Fruit fly (Drosophila melanogaster) whole organism, embryonic: ENCODE results near the gene Bruce.

Experiments used
- Abd-B ChIP-seq: fragments of 200-800 bp; sonication (Bioruptor generic); optimal IDR thresholded peaks from 2 replicates; lab custom pipeline; 2018; ENCODE audit warnings: missing biosample characterization, mild to moderate bottlenecking, missing genetic modification characterization, moderate library complexity
- Antp ChIP-seq: fragments of 200-800 bp; sonication (Bioruptor generic); optimal IDR thresholded peaks from 3 replicates; lab custom pipeline; 2016; ENCODE audit warnings: missing biosample characterization, missing genetic modification characterization
- CG10267 ChIP-seq: fragments of 200-800 bp; sonication (Bioruptor generic); optimal IDR thresholded peaks from 2 replicates; lab custom pipeline; 2018; ENCODE audit warnings: missing biosample characterization, mild to moderate bottlenecking, missing genetic modification characterization, moderate library complexity
- CG12219 ChIP-seq: fragments of 200-800 bp; sonication (Bioruptor generic); optimal IDR thresholded peaks from 3 replicates; lab custom pipeline; 2018; ENCODE audit warnings: missing biosample characterization, mild to moderate bottlenecking, missing genetic modification characterization
- CG12942 ChIP-seq: fragments of 200-800 bp; sonication (Bioruptor generic); optimal IDR thresholded peaks from 3 replicates; lab custom pipeline; 2016; ENCODE audit warnings: missing biosample characterization, missing genetic modification characterization
- CG15073 ChIP-seq: fragments of 200-800 bp; sonication (Bioruptor generic); optimal IDR thresholded peaks from 2 replicates; lab custom pipeline; 2016; ENCODE audit warnings: missing biosample characterization, missing genetic modification characterization
- CG18262 ChIP-seq: fragments of 200-800 bp; optimal IDR thresholded peaks from 3 replicates; lab custom pipeline; 2019; ENCODE audit warnings: missing biosample characterization, mild to moderate bottlenecking, missing genetic modification characterization, moderate library complexity
- CG2116 ChIP-seq: fragments of 200-800 bp; sonication (Bioruptor generic); optimal IDR thresholded peaks from 3 replicates; lab custom pipeline; 2018; ENCODE audit warnings: missing biosample characterization, mild to moderate bottlenecking, missing genetic modification characterization
- CG2129 ChIP-seq: fragments of 200-800 bp; sonication (Bioruptor generic); IDR thresholded peaks from 2 replicates; pipeline ENCODE4 v1.3.6; 2022; ENCODE audit warnings: missing biosample characterization, missing genetic modification characterization; ENCODE audit not compliant: partially characterized antibody
- CG3726 ChIP-seq: fragments of 200-800 bp; sonication (Bioruptor generic); IDR thresholded peaks from 3 replicates; pipeline ENCODE4, ENCODE4 v1.3.6; 2022; ENCODE audit warnings: missing biosample characterization, missing genetic modification characterization
- CG3847 ChIP-seq: fragments of 200-800 bp; sonication (Bioruptor generic); IDR thresholded peaks from 2 replicates; pipeline ENCODE4 v1.3.6; 2022; ENCODE audit warnings: missing biosample characterization, missing genetic modification characterization
- CG4617 ChIP-seq: fragments of 200-800 bp; sonication (Bioruptor generic); optimal IDR thresholded peaks from 3 replicates; lab custom pipeline; 2016; ENCODE audit warnings: missing biosample characterization, missing genetic modification characterization, borderline replicate concordance
- CG4707 ChIP-seq: fragments of 200-800 bp; sonication (Bioruptor generic); optimal IDR thresholded peaks from 2 replicates; lab custom pipeline; 2018; ENCODE audit warnings: missing biosample characterization, mild to moderate bottlenecking, missing genetic modification characterization, moderate library complexity
- CG4854 ChIP-seq: fragments of 200-800 bp; sonication (Bioruptor generic); optimal IDR thresholded peaks from 2 replicates; lab custom pipeline; 2016; ENCODE audit warnings: missing biosample characterization, missing genetic modification characterization, inconsistent platforms
- CG6791 ChIP-seq: fragments of 200-800 bp; sonication (Bioruptor generic); IDR thresholded peaks from 3 replicates; pipeline ENCODE4 v1.3.6; 2022; ENCODE audit warnings: missing biosample characterization, missing genetic modification characterization; ENCODE audit not compliant: partially characterized antibody
- CG7357 ChIP-seq: fragments of 200-800 bp; sonication (Bioruptor generic); IDR thresholded peaks from 3 replicates; pipeline ENCODE4 v1.3.6; 2022; ENCODE audit warnings: missing biosample characterization, missing genetic modification characterization
- CG7963 ChIP-seq: fragments of 200-800 bp; sonication (Bioruptor generic); IDR thresholded peaks from 3 replicates; pipeline ENCODE4 v1.3.6; 2022; ENCODE audit warnings: missing biosample characterization, missing genetic modification characterization; ENCODE audit not compliant: partially characterized antibody
- CG8924 ChIP-seq: fragments of 200-800 bp; optimal IDR thresholded peaks from 3 replicates; lab custom pipeline; 2019; ENCODE audit warnings: missing biosample characterization, mild to moderate bottlenecking, missing genetic modification characterization, moderate library complexity
- CrebB ChIP-seq: fragments of 200-800 bp; sonication (Bioruptor generic); optimal IDR thresholded peaks from 3 replicates; lab custom pipeline; 2018; ENCODE audit warnings: missing biosample characterization, mild to moderate bottlenecking, missing genetic modification characterization
- Doc2 ChIP-seq: fragments of 200-800 bp; sonication (Bioruptor generic); IDR thresholded peaks from 2 replicates; pipeline ENCODE4 v1.3.6; 2022; ENCODE audit warnings: missing biosample characterization, missing genetic modification characterization
- Dp ChIP-seq: fragments of 200-800 bp; sonication (Bioruptor generic); optimal IDR thresholded peaks from 2 replicates; lab custom pipeline; 2018; ENCODE audit warnings: missing biosample characterization, mild to moderate bottlenecking, missing genetic modification characterization, moderate library complexity
- Eip74EF ChIP-seq, 2 experiments: fragments of 200-800 bp in 1 of 2; fragments of >200 bp in 1 of 2; sonication (Bioruptor generic) in 1 of 2; optimal IDR thresholded peaks; 2 replicates each; lab custom pipeline; 2017 to 2019; ENCODE audit warnings: missing biosample characterization in 2 of 2, missing genetic modification characterization in 2 of 2, mild to moderate bottlenecking in 1 of 2, moderate library complexity in 1 of 2
- Ets97D ChIP-seq: fragments of 200-800 bp; sonication (Bioruptor generic); optimal IDR thresholded peaks from 3 replicates; lab custom pipeline; 2016; ENCODE audit warnings: missing biosample characterization, missing genetic modification characterization
- Fer1 ChIP-seq: fragments of 200-800 bp; sonication (Bioruptor generic); optimal IDR thresholded peaks from 2 replicates; lab custom pipeline; 2017; ENCODE audit warnings: missing biosample characterization, mild to moderate bottlenecking, missing genetic modification characterization
- Hr3 ChIP-seq: fragments of 200-800 bp; sonication (Bioruptor generic); optimal IDR thresholded peaks from 3 replicates; lab custom pipeline; 2016; ENCODE audit warnings: missing biosample characterization, missing genetic modification characterization
- Lhr ChIP-seq: fragments of 200-800 bp; sonication (Bioruptor generic); optimal IDR thresholded peaks from 3 replicates; lab custom pipeline; 2017; ENCODE audit warnings: mild to moderate bottlenecking, missing biosample characterization, missing genetic modification reagents, missing genetic modification characterization
- MTF-1 ChIP-seq: fragments of 200-800 bp; sonication (Bioruptor generic); optimal IDR thresholded peaks from 2 replicates; lab custom pipeline; 2018; ENCODE audit warnings: missing biosample characterization, mild to moderate bottlenecking, missing genetic modification characterization, borderline replicate concordance
- Nf-YB ChIP-seq: fragments of 200-800 bp; sonication (Bioruptor generic); optimal IDR thresholded peaks from 3 replicates; lab custom pipeline; 2019; ENCODE audit warnings: missing biosample characterization, mild to moderate bottlenecking, missing genetic modification characterization, moderate library complexity
- NfI ChIP-seq: fragments of 200-800 bp; sonication (Bioruptor generic); optimal IDR thresholded peaks from 3 replicates; lab custom pipeline; 2018; ENCODE audit warnings: missing biosample characterization, mild to moderate bottlenecking, missing genetic modification characterization, moderate library complexity
- Ptx1 ChIP-seq: fragments of 200-800 bp; sonication (Bioruptor generic); IDR thresholded peaks from 2 replicates; pipeline ENCODE4 v1.3.6; 2022; ENCODE audit warnings: missing biosample characterization, missing genetic modification characterization
- Sin3A ChIP-seq: fragments of >200 bp; optimal IDR thresholded peaks from 2 replicates; lab custom pipeline; 2018
- TFAM ChIP-seq: fragments of 200-800 bp; sonication (Bioruptor generic); optimal IDR thresholded peaks from 2 replicates; lab custom pipeline; 2017; ENCODE audit warnings: missing biosample characterization, missing genetic modification characterization, inconsistent platforms
- croc ChIP-seq: fragments of 200-800 bp; sonication (Bioruptor generic); conservative IDR thresholded peaks from 3 replicates; pipeline ENCODE4 v1.3.6; 2022; ENCODE audit warnings: missing biosample characterization, missing genetic modification characterization
- cwo ChIP-seq: fragments of 200-800 bp; sonication (Bioruptor generic); optimal IDR thresholded peaks from 3 replicates; lab custom pipeline; 2017; ENCODE audit warnings: missing biosample characterization, missing genetic modification characterization, mild to moderate bottlenecking, moderate library complexity, missing genetic modification reagents
- dimm ChIP-seq: fragments of 200-800 bp; sonication (Bioruptor generic); IDR thresholded peaks from 2 replicates; pipeline ENCODE4 v1.3.6; 2022; ENCODE audit warnings: missing biosample characterization, missing genetic modification characterization
- fd3F ChIP-seq: fragments of 200-800 bp; sonication (Bioruptor generic); optimal IDR thresholded peaks from 2 replicates; lab custom pipeline; 2018; ENCODE audit warnings: missing biosample characterization, mild to moderate bottlenecking, missing genetic modification characterization, moderate library complexity
- gcm2 ChIP-seq: fragments of 200-800 bp; sonication (Bioruptor generic); optimal IDR thresholded peaks from 2 replicates; lab custom pipeline; 2016; ENCODE audit warnings: missing biosample characterization, missing genetic modification characterization
- hkb ChIP-seq, 2 experiments: fragments of 200-800 bp in 1 of 2; fragments of >200 bp in 1 of 2; sonication (Bioruptor generic) in 1 of 2; IDR thresholded peaks in 1 of 2; optimal IDR thresholded peaks in 1 of 2; 2 replicates each; pipeline versions ENCODE4 v1.3.6 to Lab custom; 2017 to 2022; ENCODE audit warnings: missing biosample characterization in 1 of 2, missing genetic modification characterization in 1 of 2
- insv ChIP-seq, 2 experiments: fragments of 200-800 bp; sonication (Bioruptor generic); optimal IDR thresholded peaks; 3 replicates each; lab custom pipeline; 2016 to 2018; ENCODE audit warnings: missing biosample characterization in 2 of 2, missing genetic modification characterization in 2 of 2
- inv ChIP-seq: fragments of 200-800 bp; sonication (Bioruptor generic); IDR thresholded peaks from 2 replicates; pipeline ENCODE4 v1.3.6; 2022; ENCODE audit warnings: missing biosample characterization, missing genetic modification characterization; ENCODE audit not compliant: partially characterized antibody
- kay ChIP-seq: fragments of 200-800 bp; sonication (Bioruptor generic); optimal IDR thresholded peaks from 2 replicates; lab custom pipeline; 2016; ENCODE audit warnings: missing biosample characterization, missing genetic modification characterization
- lmd ChIP-seq: fragments of 200-800 bp; sonication (Bioruptor generic); IDR thresholded peaks from 2 replicates; pipeline ENCODE4 v1.3.6; 2022; ENCODE audit warnings: missing biosample characterization, missing genetic modification characterization
- pita ChIP-seq: fragments of 200-800 bp; sonication (Bioruptor generic); optimal IDR thresholded peaks from 2 replicates; lab custom pipeline; 2017; ENCODE audit warnings: missing biosample characterization, mild to moderate bottlenecking, missing genetic modification characterization
- scrt ChIP-seq: fragments of 200-800 bp; sonication (Bioruptor generic); optimal IDR thresholded peaks from 2 replicates; lab custom pipeline; 2018; ENCODE audit warnings: missing biosample characterization, mild to moderate bottlenecking, missing genetic modification characterization, moderate library complexity
- sr ChIP-seq: fragments of 200-800 bp; sonication (Bioruptor generic); IDR thresholded peaks from 3 replicates; pipeline ENCODE4 v1.3.6; 2022; ENCODE audit warnings: missing biosample characterization, missing genetic modification characterization
- ssp ChIP-seq: fragments of 200-800 bp; sonication (Bioruptor generic); IDR thresholded peaks from 2 replicates; pipeline ENCODE4 v1.3.6; 2022; ENCODE audit warnings: missing biosample characterization, missing genetic modification characterization
- unc-4 ChIP-seq: fragments of 200-800 bp; sonication (Bioruptor generic); IDR thresholded peaks from 2 replicates; pipeline ENCODE4 v1.3.6; 2022; ENCODE audit warnings: missing biosample characterization, missing genetic modification characterization; ENCODE audit not compliant: partially characterized antibody
- unpg ChIP-seq: fragments of 200-800 bp; sonication (Bioruptor generic); optimal IDR thresholded peaks from 3 replicates; lab custom pipeline; 2018; ENCODE audit warnings: missing biosample characterization, mild to moderate bottlenecking, missing genetic modification characterization, moderate library complexity
- zen ChIP-seq: fragments of 200-800 bp; sonication (Bioruptor generic); optimal IDR thresholded peaks from 3 replicates; lab custom pipeline; 2018; ENCODE audit warnings: missing biosample characterization, mild to moderate bottlenecking, missing genetic modification characterization, moderate library complexity

Gene Bruce

dm6 chr3R:10263972-10264536, 67.1 kb downstream of the Bruce start, which contains the start of gene Nuak (continued):
- TF ChIP-seq inv (GFP tag; lab: Robert Waterston, UW) = no peak
- no peak for TF ChIP-seq Doc2 (GFP tag; lab: Robert Waterston, UW)
- TF ChIP-seq CG18262 (tag; lab: Kevin White, UChicago) = peak; percentile 84
- peak; percentile 85 for TF ChIP-seq CG2116 (GFP tag; lab: Kevin White, UChicago)
- no peak for TF ChIP-seq lmd (GFP tag; lab: Robert Waterston, UW)
- peak; percentile 99 for TF ChIP-seq Antp (GFP tag; lab: Kevin White, UChicago)
- TF ChIP-seq CG3847 (GFP tag; lab: Robert Waterston, UW) = no peak
- TF ChIP-seq cwo (GFP tag; lab: Kevin White, UChicago) = peak; percentile 60
- peak; percentile 87 for TF ChIP-seq NfI (GFP tag; lab: Kevin White, UChicago)
- TF ChIP-seq kay = peak; percentile 60
- TF ChIP-seq CG12219 (GFP tag; lab: Kevin White, UChicago) = peak; percentile 70
- peak; percentile 72 for TF ChIP-seq CrebB (tag; lab: Kevin White, UChicago)
- peak; percentile 75 for TF ChIP-seq CG7357 (GFP tag; lab: Robert Waterston, UW)
- peak; percentile 86 for TF ChIP-seq Sin3A
- no peak for TF ChIP-seq dimm
- TF ChIP-seq Hr3 (GFP tag; lab: Kevin White, UChicago) = peak; percentile 87
- TF ChIP-seq CG4854 = peak; percentile 63
- no peak for TF ChIP-seq CG6791 (GFP tag; lab: Robert Waterston, UW)
- peak; percentile 84 for TF ChIP-seq hkb (optimal IDR thresholded peaks at IDR 0.05; lab: Kevin White, UChicago)
- no peak for TF ChIP-seq hkb (GFP tag; IDR thresholded peaks at IDR 0.05; lab: Robert Waterston, UW)
- TF ChIP-seq MTF-1 = peak; percentile 96
- TF ChIP-seq scrt (GFP tag; lab: Kevin White, UChicago) = peak; percentile 41
- peak; percentile 82 for TF ChIP-seq Fer1 (GFP tag; lab: Kevin White, UChicago)
- no peak for TF ChIP-seq sr
- TF ChIP-seq Abd-B = peak; percentile 83
- peak; percentile 88 for TF ChIP-seq Lhr (GFP tag; lab: Kevin White, UChicago)
- peak; percentile 96 for TF ChIP-seq Ets97D (GFP tag; lab: Kevin White, UChicago)
- no peak for TF ChIP-seq ssp (GFP tag; lab: Robert Waterston, UW)
- peak; percentile 74 for TF ChIP-seq gcm2
- no peak for TF ChIP-seq unc-4 (GFP tag; lab: Robert Waterston, UW)
- TF ChIP-seq unpg (GFP tag; lab: Kevin White, UChicago) = peak; percentile 81
- no peak for TF ChIP-seq Ptx1 (GFP tag; lab: Robert Waterston, UW)
- peak; percentile 5 for TF ChIP-seq CG4707 (GFP tag; lab: Kevin White, UChicago)
- TF ChIP-seq Dp (GFP tag; lab: Kevin White, UChicago) = peak; percentile 94
- TF ChIP-seq CG3726 (GFP tag; lab: Robert Waterston, UW) = no peak
- TF ChIP-seq Eip74EF (GFP tag; optimal IDR thresholded peaks at IDR 0.05; lab: Kevin White, UChicago) = peak in 1 of 2 experiments; percentile 83
- TF ChIP-seq pita (GFP tag; lab: Kevin White, UChicago) = peak; percentile 68
- TF ChIP-seq CG12942 (GFP tag; lab: Kevin White, UChicago) = peak; percentile 87
- TF ChIP-seq CG10267 (tag; lab: Kevin White, UChicago) = peak; percentile 81
- peak in 1 of 2 experiments; percentile 90 for TF ChIP-seq insv (GFP tag; optimal IDR thresholded peaks at IDR 0.05; lab: Kevin White, UChicago)
- TF ChIP-seq CG7963 (GFP tag; lab: Robert Waterston, UW) = no peak
- TF ChIP-seq CG4617 (GFP tag; lab: Kevin White, UChicago) = peak; percentile 86
- peak; percentile 81 for TF ChIP-seq zen (tag; lab: Kevin White, UChicago)
- TF ChIP-seq Nf-YB (GFP tag; lab: Kevin White, UChicago) = peak; percentile 73
- peak; percentile 72 for TF ChIP-seq CG8924 (tag; lab: Kevin White, UChicago)
- TF ChIP-seq TFAM (GFP tag; lab: Kevin White, UChicago) = no peak
- TF ChIP-seq CG2129 = no peak
- TF ChIP-seq CG15073 = no peak
- TF ChIP-seq croc (GFP tag; lab: Robert Waterston, UW) = peak; percentile 71
- TF ChIP-seq fd3F (GFP tag; lab: Kevin White, UChicago) = peak; percentile 83
